Worm (Caenorhabditis elegans) whole organism, L3 larva: ENCODE data around the gene EGAP9.4.
A peak's percentile ranks its signal among the peaks of the same experiment; 100 is the strongest.

Experiments used
- ZK546.5 ChIP-seq: sonication (generic microtip); optimal IDR thresholded peaks from 2 replicates; lab custom pipeline; 2017; ENCODE audit warnings: missing biosample characterization, missing genetic modification characterization
- aly-2 ChIP-seq: fragments of 150-350 bp; optimal IDR thresholded peaks from 2 replicates; lab custom pipeline; 2014; ENCODE audit warnings: missing biosample characterization, missing genetic modification characterization
- ama-1 ChIP-seq: fragments of 150-350 bp; optimal IDR thresholded peaks from 2 replicates; lab custom pipeline; 2018
- ceh-16 ChIP-seq: sonication (generic microtip); optimal IDR thresholded peaks from 2 replicates; lab custom pipeline; 2017; ENCODE audit warnings: missing biosample characterization, missing genetic modification characterization
- ceh-28 ChIP-seq: fragments of 150-350 bp; optimal IDR thresholded peaks from 2 replicates; lab custom pipeline; 2014; ENCODE audit warnings: missing biosample characterization, missing genetic modification reagents, missing genetic modification characterization
- egl-5 ChIP-seq: fragments of 150-350 bp; optimal IDR thresholded peaks from 2 replicates; lab custom pipeline; 2017; ENCODE audit warnings: missing biosample characterization, missing genetic modification reagents, missing genetic modification characterization, inconsistent platforms
- elt-1 ChIP-seq: fragments of 150-350 bp; optimal IDR thresholded peaks from 2 replicates; lab custom pipeline; 2014; ENCODE audit warnings: missing biosample characterization, missing genetic modification characterization
- elt-2 ChIP-seq: sonication (generic microtip); optimal IDR thresholded peaks from 2 replicates; lab custom pipeline; 2016; ENCODE audit warnings: missing genetic modification reagents, mild to moderate bottlenecking, missing genetic modification characterization, missing compliant biosample characterization
- elt-3 ChIP-seq, 3 experiments: fragments of 150-350 bp in 1 of 3; sonication (generic microtip) in 2 of 3; optimal IDR thresholded peaks; 2 replicates in 2 of 3; 4 replicates in 1 of 3; lab custom pipeline; 2014 to 2017; ENCODE audit warnings: missing biosample characterization in 3 of 3, missing genetic modification characterization in 3 of 3
- eor-1 ChIP-seq, 2 experiments: fragments of 150-350 bp; optimal IDR thresholded peaks; 2 replicates each; lab custom pipeline; 2014 to 2018; ENCODE audit warnings: missing biosample characterization in 2 of 2, missing genetic modification characterization in 2 of 2
- hmg-11 ChIP-seq: sonication (generic microtip); optimal IDR thresholded peaks from 2 replicates; lab custom pipeline; 2016; ENCODE audit warnings: missing genetic modification characterization, missing compliant biosample characterization
- jun-1 ChIP-seq: fragments of 150-350 bp; optimal IDR thresholded peaks from 2 replicates; lab custom pipeline; 2014; ENCODE audit warnings: missing biosample characterization, missing genetic modification reagents, missing genetic modification characterization
- lin-15B ChIP-seq: fragments of 150-350 bp; optimal IDR thresholded peaks from 2 replicates; lab custom pipeline; 2014; ENCODE audit warnings: missing biosample characterization, missing genetic modification characterization
- lin-39 ChIP-seq: fragments of 150-350 bp; optimal IDR thresholded peaks from 2 replicates; lab custom pipeline; 2018; ENCODE audit warnings: missing biosample characterization, missing genetic modification reagents, missing genetic modification characterization
- lsy-12 ChIP-seq: sonication (generic microtip); optimal IDR thresholded peaks from 2 replicates; lab custom pipeline; 2016; ENCODE audit warnings: mild to moderate bottlenecking, missing genetic modification characterization, missing compliant biosample characterization
- mdl-1 ChIP-seq: fragments of 150-350 bp; optimal IDR thresholded peaks from 2 replicates; lab custom pipeline; 2014; ENCODE audit warnings: missing biosample characterization, missing genetic modification characterization
- nfya-1 ChIP-seq: sonication (generic microtip); optimal IDR thresholded peaks from 2 replicates; lab custom pipeline; 2017; ENCODE audit warnings: missing genetic modification characterization, mild to moderate bottlenecking, missing compliant biosample characterization, antibody characterized with exemption, moderate library complexity; ENCODE audit not compliant: insufficient read depth
- nhr-12 ChIP-seq: fragments of 150-350 bp; optimal IDR thresholded peaks from 2 replicates; lab custom pipeline; 2014; ENCODE audit warnings: missing biosample characterization, missing genetic modification characterization
- nhr-23 ChIP-seq: fragments of 150-350 bp; optimal IDR thresholded peaks from 2 replicates; lab custom pipeline; 2014; ENCODE audit warnings: missing biosample characterization, missing genetic modification reagents, missing genetic modification characterization
- nhr-25 ChIP-seq: sonication (generic microtip); optimal IDR thresholded peaks from 2 replicates; lab custom pipeline; 2017; ENCODE audit warnings: missing biosample characterization, missing genetic modification characterization
- nhr-28 ChIP-seq: fragments of 150-350 bp; optimal IDR thresholded peaks from 2 replicates; lab custom pipeline; 2014; ENCODE audit warnings: missing biosample characterization, missing genetic modification characterization
- nhr-43 ChIP-seq: sonication (generic microtip); optimal IDR thresholded peaks from 2 replicates; lab custom pipeline; 2016; ENCODE audit warnings: mild to moderate bottlenecking, missing genetic modification characterization, missing compliant biosample characterization; ENCODE audit not compliant: poor library complexity, severe bottlenecking
- nhr-77 ChIP-seq: fragments of 150-350 bp; optimal IDR thresholded peaks from 2 replicates; lab custom pipeline; 2014; ENCODE audit warnings: missing biosample characterization, missing genetic modification characterization
- pha-4 ChIP-seq: fragments of 150-350 bp; optimal IDR thresholded peaks from 2 replicates; lab custom pipeline; 2014; ENCODE audit warnings: missing biosample characterization, missing genetic modification reagents, missing genetic modification characterization
- pqm-1 ChIP-seq: fragments of 150-350 bp; optimal IDR thresholded peaks from 2 replicates; lab custom pipeline; 2017; ENCODE audit warnings: missing biosample characterization, missing genetic modification characterization, inconsistent platforms
- skn-1 ChIP-seq: fragments of 150-350 bp; optimal IDR thresholded peaks from 2 replicates; lab custom pipeline; 2014; ENCODE audit warnings: missing biosample characterization, missing genetic modification characterization
- snpc-4 ChIP-seq: fragments of 150-350 bp; optimal IDR thresholded peaks from 2 replicates; lab custom pipeline; 2014; ENCODE audit warnings: missing biosample characterization, missing genetic modification characterization
- unc-39 ChIP-seq: sonication (generic microtip); optimal IDR thresholded peaks from 4 replicates; lab custom pipeline; 2017; ENCODE audit warnings: missing biosample characterization, missing genetic modification characterization
- unc-62 ChIP-seq: fragments of 150-350 bp; sonication (generic microtip); optimal IDR thresholded peaks from 4 replicates; lab custom pipeline; 2014; ENCODE audit warnings: missing biosample characterization, missing genetic modification reagents, missing genetic modification characterization
- zag-1 ChIP-seq: fragments of 150-350 bp; optimal IDR thresholded peaks from 2 replicates; lab custom pipeline; 2014; ENCODE audit warnings: missing biosample characterization, missing genetic modification characterization
- ztf-11 ChIP-seq: fragments of 150-350 bp; optimal IDR thresholded peaks from 2 replicates; lab custom pipeline; 2014; ENCODE audit warnings: missing biosample characterization, missing genetic modification characterization
- ztf-4 ChIP-seq: fragments of 150-350 bp; optimal IDR thresholded peaks from 2 replicates; lab custom pipeline; 2014; ENCODE audit warnings: missing biosample characterization, missing genetic modification characterization

Gene EGAP9.4

DNA sequence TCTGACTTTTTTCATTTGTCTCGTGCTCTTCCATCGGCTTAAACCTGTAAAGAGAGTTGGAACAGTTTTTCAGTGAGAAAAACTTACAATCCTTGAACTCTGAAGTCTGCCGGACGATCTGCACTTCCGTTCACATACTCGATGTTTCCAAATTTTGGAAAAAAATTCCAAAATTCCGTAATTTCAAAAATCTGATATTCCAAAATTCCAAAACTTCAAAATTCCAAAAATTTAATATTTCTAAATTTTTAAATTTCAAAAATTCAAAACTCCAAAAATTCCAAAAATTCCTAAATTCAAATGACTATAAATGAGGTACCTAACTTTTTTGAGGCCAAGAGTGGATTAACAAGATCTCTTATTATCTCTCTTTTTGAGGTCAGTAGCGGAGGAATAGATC is at the start of gene EGAP9.4:
TSS of gene EGAP9.4 (plus strand) at position 301 of the 400 bp plus-strand sequence.
- TF ChIP-seq snpc-4: no peak
- no peak for TF ChIP-seq jun-1 (tag; lab: Kevin White, UChicago)
- no peak for TF ChIP-seq ZK546.5 (tag; lab: Kevin White, UChicago)
- TF ChIP-seq eor-1 (tag; optimal IDR thresholded peaks at IDR 0.05; lab: Kevin White, UChicago): no peak
- TF ChIP-seq nfya-1 (tag; lab: Kevin White, UChicago): no peak
- no peak for TF ChIP-seq elt-1 (tag; lab: Kevin White, UChicago)
- no peak for TF ChIP-seq nhr-28 (tag; lab: Kevin White, UChicago)
- TF ChIP-seq skn-1 (tag; lab: Kevin White, UChicago): no peak
- no peak for TF ChIP-seq ceh-28 (tag; lab: Kevin White, UChicago)
- no peak for TF ChIP-seq lin-39 (tag; lab: Kevin White, UChicago)
- TF ChIP-seq ztf-4 (tag; lab: Kevin White, UChicago): no peak
- no peak for TF ChIP-seq unc-62 (GFP tag; lab: Kevin White, UChicago)
- no peak for TF ChIP-seq ceh-16
- TF ChIP-seq nhr-12: no peak
- no peak for TF ChIP-seq nhr-43 (tag; lab: Kevin White, UChicago)
- TF ChIP-seq nhr-77: no peak
- no peak for TF ChIP-seq egl-5 (tag; lab: Kevin White, UChicago)

DNA sequence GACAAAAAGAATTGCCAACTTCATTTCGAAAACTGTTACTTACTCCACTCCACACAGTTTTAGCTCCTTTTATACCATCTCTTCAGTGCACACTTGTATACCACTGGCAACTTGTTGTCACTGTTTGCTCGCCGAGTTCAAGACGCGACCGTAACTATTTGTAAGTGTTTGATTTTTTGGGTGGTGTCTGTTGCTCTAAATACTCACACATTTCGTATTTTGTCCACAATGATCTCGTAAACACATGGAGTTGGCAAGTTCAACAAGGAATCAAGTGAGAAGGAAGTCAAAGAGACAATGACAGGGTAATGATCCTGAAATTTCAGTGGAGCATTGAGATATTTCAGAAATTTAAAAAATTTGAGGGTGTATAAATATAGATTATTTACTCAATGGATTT is 43.6 kb upstream of the EGAP9.4 start, which contains the start of gene hpo-26:
TSS of gene hpo-26 (minus strand) at position 31 of the 400 bp plus-strand sequence.
- peak; percentile 3 for TF ChIP-seq ceh-28 (tag; lab: Kevin White, UChicago)
- TF ChIP-seq nhr-25: no peak
- TF ChIP-seq ztf-11 (tag; lab: Kevin White, UChicago): no peak
- TF ChIP-seq pha-4 (tag; lab: Kevin White, UChicago): peak; percentile 90
- no peak for TF ChIP-seq lin-15B

DNA sequence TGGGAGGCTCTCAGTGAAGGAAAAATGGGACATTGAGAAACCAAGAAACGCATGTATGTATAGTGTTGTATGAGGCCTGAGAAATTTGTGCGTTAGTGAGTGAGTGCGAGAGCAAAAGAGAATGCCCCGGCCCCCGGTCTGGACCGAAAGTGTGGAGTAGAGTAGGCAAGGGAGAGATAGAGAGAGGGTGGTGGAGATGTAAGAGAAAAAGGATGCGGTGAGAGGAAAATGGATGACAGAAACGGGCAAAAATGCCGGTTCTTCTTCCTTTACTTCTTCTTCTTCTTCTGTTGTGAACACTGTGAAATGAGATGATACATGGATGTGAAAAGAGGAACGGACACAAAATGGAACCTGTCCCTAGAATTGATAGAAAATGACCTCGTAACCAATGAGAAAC is 38.3 kb upstream of the EGAP9.4 start:
- TF ChIP-seq hmg-11: peak; percentile 68
- peak; percentile 42 for TF ChIP-seq pha-4 (tag; lab: Kevin White, UChicago)
- no peak for TF ChIP-seq pqm-1 (tag; lab: Kevin White, UChicago)
- peak; percentile 38 for TF ChIP-seq ama-1 (lab: Kevin White, UChicago)
- TF ChIP-seq ceh-16: no peak
- TF ChIP-seq lin-39 (tag; lab: Kevin White, UChicago): peak; percentile 53
- peak; percentile 40 for TF ChIP-seq nfya-1 (tag; lab: Kevin White, UChicago)
- peak; percentile 3 for TF ChIP-seq nhr-23 (tag; lab: Kevin White, UChicago)

DNA sequence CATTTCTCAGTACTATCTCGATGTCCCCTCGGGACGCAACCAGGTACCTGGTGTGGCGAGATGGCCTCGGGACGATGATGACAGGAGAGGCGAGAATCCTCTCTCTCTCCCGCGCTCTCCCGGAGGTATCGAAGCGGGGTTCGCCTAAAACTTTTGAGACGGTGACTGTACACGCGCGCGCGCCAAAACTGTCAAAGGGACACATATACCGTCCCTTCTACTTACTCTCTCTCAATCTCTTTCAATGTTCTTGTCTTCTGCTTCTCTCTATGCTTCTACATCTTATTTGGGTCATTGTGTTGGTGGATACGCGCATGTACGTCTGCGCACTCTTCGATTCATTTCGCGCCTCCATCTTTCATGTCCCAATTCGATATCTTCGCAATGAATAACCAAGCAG is 34.8 kb upstream of the EGAP9.4 start:
- TF ChIP-seq zag-1: no peak
- peak; percentile 65 for TF ChIP-seq nhr-25
- TF ChIP-seq ztf-11 (tag; lab: Kevin White, UChicago): no peak
- no peak for TF ChIP-seq nfya-1 (tag; lab: Kevin White, UChicago)
- peak; percentile 51 for TF ChIP-seq nhr-43 (tag; lab: Kevin White, UChicago)
- TF ChIP-seq elt-3 (tag; optimal IDR thresholded peaks at IDR 0.05; lab: Kevin White, UChicago): no peak
- peak; percentile 14 for TF ChIP-seq ama-1 (lab: Kevin White, UChicago)
- TF ChIP-seq nhr-77: no peak
- TF ChIP-seq aly-2 (tag; lab: Kevin White, UChicago): no peak
- peak; percentile 84 for TF ChIP-seq nhr-23 (tag; lab: Kevin White, UChicago)

DNA sequence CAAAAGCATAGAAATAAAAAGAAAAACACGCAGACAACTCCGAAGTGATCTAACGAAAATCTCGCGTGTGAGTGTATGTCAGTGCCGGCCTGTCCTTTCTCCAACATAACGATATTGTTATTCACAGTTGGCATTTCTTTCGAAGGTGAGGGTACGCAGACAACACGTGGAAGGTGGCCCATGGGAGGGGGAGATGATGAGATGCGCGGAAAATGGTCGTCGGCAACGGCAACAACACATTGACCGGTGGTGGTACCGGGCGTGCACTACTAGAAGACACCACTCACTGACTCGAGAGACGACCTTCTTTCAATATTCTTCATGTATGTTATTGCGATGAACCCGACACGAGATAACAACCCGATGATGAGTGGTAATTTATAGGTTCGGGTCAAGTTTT is 31.7 kb upstream of the EGAP9.4 start:
- TF ChIP-seq zag-1 (no peak), nhr-25 (peak; percentile 41), lsy-12 (tag; lab: Kevin White, UChicago) (peak; percentile 9), jun-1 (tag; lab: Kevin White, UChicago) (no peak), nhr-23 (tag; lab: Kevin White, UChicago) (peak; percentile 6), unc-39 (no peak)
- TF ChIP-seq, all 47 proteins: peak for 3

DNA sequence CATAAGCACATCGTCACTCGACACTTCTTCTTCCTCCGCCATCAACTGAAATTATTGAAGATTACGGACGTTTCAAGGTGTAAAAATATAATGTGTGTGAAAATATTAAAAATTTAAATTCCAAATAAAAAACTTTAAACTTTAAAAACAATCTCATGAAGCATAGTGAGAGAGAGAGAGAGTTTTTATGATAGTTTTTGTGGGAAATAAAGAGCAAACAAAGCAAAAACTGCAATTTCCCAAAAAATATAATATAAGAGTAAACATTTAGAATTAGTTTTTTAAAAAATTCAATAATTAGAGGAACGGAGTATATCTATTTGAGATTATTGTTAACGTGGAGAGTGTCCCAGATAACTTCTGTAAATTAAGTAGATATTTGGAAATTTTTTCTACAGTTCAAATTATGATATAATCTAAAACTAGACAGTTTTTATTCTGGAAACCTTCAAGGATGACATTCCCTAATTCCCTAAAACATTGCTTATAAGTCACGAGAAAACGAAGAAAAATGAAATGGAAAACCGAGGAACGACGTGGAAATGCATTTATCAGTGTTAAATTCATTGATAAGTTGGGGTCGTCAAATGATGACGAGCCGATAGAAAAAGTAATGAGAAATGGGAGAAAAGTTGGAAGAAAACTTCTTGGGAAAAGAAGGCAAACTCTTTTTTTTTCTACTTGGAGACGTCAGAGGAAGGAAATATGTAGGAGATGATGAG is 30.1 kb upstream of the EGAP9.4 start, which contains the start of gene dre-1:
TSS of gene dre-1 (minus strand) at position 51 of the 722 bp plus-strand sequence.
- TF ChIP-seq elt-2 (tag; lab: Kevin White, UChicago) (peak; percentile 67), nhr-43 (tag; lab: Kevin White, UChicago) (no peak), nhr-12 (no peak), lsy-12 (tag; lab: Kevin White, UChicago) (no peak), ZK546.5 (tag; lab: Kevin White, UChicago) (no peak), pqm-1 (tag; lab: Kevin White, UChicago) (no peak), hmg-11 (no peak), elt-3 (tag; optimal IDR thresholded peaks at IDR 0.05; lab: Kevin White, UChicago) (no peak), ceh-16 (no peak), snpc-4 (no peak), lin-15B (no peak), pha-4 (tag; lab: Kevin White, UChicago) (peak; percentile 3), jun-1 (tag; lab: Kevin White, UChicago) (no peak), mdl-1 (no peak)
